Fruit fly (Drosophila melanogaster) whole organism, embryonic: Measurements from ENCODE around the gene Acp76A.
A peak's percentile ranks its signal among the peaks of the same experiment; 100 is the strongest.

ENCODE experiments used
- Awh ChIP-seq: fragments of 200-800 bp; sonication (Bioruptor generic); IDR thresholded peaks from 2 replicates; pipeline ENCODE4, ENCODE4 v1.3.6; 2022; ENCODE audit warnings: missing biosample characterization, missing genetic modification characterization
- Blimp-1 ChIP-seq: fragments of 200-800 bp; sonication (Bioruptor generic); optimal IDR thresholded peaks from 3 replicates; lab custom pipeline; 2018; ENCODE audit warnings: missing biosample characterization, missing genetic modification characterization, mild to moderate bottlenecking, moderate library complexity, missing genetic modification reagents
- CG10274 ChIP-seq: fragments of 200-800 bp; sonication (Bioruptor generic); optimal IDR thresholded peaks from 3 replicates; lab custom pipeline; 2017; ENCODE audit warnings: missing biosample characterization, mild to moderate bottlenecking, missing genetic modification characterization
- CG11093 ChIP-seq: fragments of 200-800 bp; sonication (Bioruptor generic); IDR thresholded peaks from 3 replicates; pipeline ENCODE4 v1.3.6; 2022; ENCODE audit warnings: missing biosample characterization, missing genetic modification characterization
- CG11247 ChIP-seq: fragments of 200-800 bp; sonication (Bioruptor generic); IDR thresholded peaks from 2 replicates; pipeline ENCODE4 v1.3.6; 2022; ENCODE audit warnings: missing biosample characterization, missing genetic modification characterization
- CG12236 ChIP-seq: fragments of 200-800 bp; sonication (Bioruptor generic); optimal IDR thresholded peaks from 2 replicates; lab custom pipeline; 2016; ENCODE audit warnings: missing biosample characterization, missing genetic modification characterization
- CG14441 ChIP-seq: fragments of 200-800 bp; sonication (Bioruptor generic); IDR thresholded peaks from 2 replicates; pipeline ENCODE4 v1.3.6; 2022; ENCODE audit warnings: missing biosample characterization, missing genetic modification characterization
- CG15514 ChIP-seq: fragments of 200-800 bp; sonication (Bioruptor generic); optimal IDR thresholded peaks from 3 replicates; lab custom pipeline; 2017; ENCODE audit warnings: missing biosample characterization, missing genetic modification characterization, mild to moderate bottlenecking, moderate library complexity, missing genetic modification reagents
- CG15601 ChIP-seq: fragments of 200-800 bp; sonication (Bioruptor generic); optimal IDR thresholded peaks from 3 replicates; lab custom pipeline; 2019; ENCODE audit warnings: missing biosample characterization, mild to moderate bottlenecking, missing genetic modification characterization, moderate library complexity
- CG1602 ChIP-seq: fragments of 200-800 bp; sonication (Bioruptor generic); optimal IDR thresholded peaks from 3 replicates; lab custom pipeline; 2016; ENCODE audit warnings: missing biosample characterization, missing genetic modification characterization
- CG17361 ChIP-seq: fragments of 200-800 bp; sonication (Bioruptor generic); IDR thresholded peaks from 3 replicates; pipeline ENCODE4 v1.3.6; 2022; ENCODE audit warnings: missing biosample characterization, missing genetic modification characterization
- CG18599 ChIP-seq: fragments of 200-800 bp; sonication (Bioruptor generic); optimal IDR thresholded peaks from 3 replicates; lab custom pipeline; 2017; ENCODE audit warnings: missing biosample characterization, missing genetic modification characterization, mild to moderate bottlenecking, moderate library complexity, missing genetic modification reagents
- CG34376 ChIP-seq: fragments of 200-800 bp; sonication (Bioruptor generic); optimal IDR thresholded peaks from 2 replicates; lab custom pipeline; 2018; ENCODE audit warnings: missing biosample characterization, mild to moderate bottlenecking, missing genetic modification characterization
- CG42726 ChIP-seq: fragments of 200-800 bp; sonication (Bioruptor generic); IDR thresholded peaks from 2 replicates; pipeline ENCODE4 v1.3.6; 2022; ENCODE audit warnings: missing biosample characterization, missing genetic modification characterization; ENCODE audit not compliant: partially characterized antibody
- CG6813 ChIP-seq: fragments of 200-800 bp; sonication (Bioruptor generic); optimal IDR thresholded peaks from 2 replicates; lab custom pipeline; 2017; ENCODE audit warnings: missing biosample characterization, missing genetic modification characterization, mild to moderate bottlenecking, moderate library complexity, missing genetic modification reagents
- CG6854 ChIP-seq: fragments of 200-800 bp; sonication (Bioruptor generic); optimal IDR thresholded peaks from 3 replicates; lab custom pipeline; 2017; ENCODE audit warnings: missing biosample characterization, mild to moderate bottlenecking, missing genetic modification characterization
- CG8388 ChIP-seq: fragments of 200-800 bp; sonication (Bioruptor generic); optimal IDR thresholded peaks from 2 replicates; lab custom pipeline; 2019; ENCODE audit warnings: missing biosample characterization, mild to moderate bottlenecking, missing genetic modification characterization, moderate library complexity
- CG8944 ChIP-seq: fragments of 200-800 bp; sonication (Bioruptor generic); optimal IDR thresholded peaks from 3 replicates; lab custom pipeline; 2016; ENCODE audit warnings: missing biosample characterization, missing genetic modification characterization
- CG9609 ChIP-seq: fragments of 200-800 bp; sonication (Bioruptor generic); optimal IDR thresholded peaks from 3 replicates; lab custom pipeline; 2016; ENCODE audit warnings: missing biosample characterization, missing genetic modification characterization
- CG9797 ChIP-seq: fragments of 200-800 bp; sonication (Bioruptor generic); optimal IDR thresholded peaks from 3 replicates; lab custom pipeline; 2018; ENCODE audit warnings: missing biosample characterization, mild to moderate bottlenecking, missing genetic modification characterization
- CG9876 ChIP-seq: fragments of 200-800 bp; sonication (Bioruptor generic); optimal IDR thresholded peaks from 2 replicates; lab custom pipeline; 2016; ENCODE audit warnings: missing biosample characterization, missing genetic modification characterization
- Dip3 ChIP-seq: fragments of 200-800 bp; sonication (Bioruptor generic); optimal IDR thresholded peaks from 3 replicates; lab custom pipeline; 2016; ENCODE audit warnings: missing biosample characterization, missing genetic modification characterization
- Fer3 ChIP-seq: fragments of 200-800 bp; sonication (Bioruptor generic); optimal IDR thresholded peaks from 2 replicates; lab custom pipeline; 2018; ENCODE audit warnings: missing biosample characterization, mild to moderate bottlenecking, missing genetic modification characterization, moderate library complexity
- H2.0 ChIP-seq: fragments of 200-800 bp; sonication (Bioruptor generic); IDR thresholded peaks from 2 replicates; pipeline ENCODE4 v1.3.6; 2022; ENCODE audit warnings: missing biosample characterization, missing genetic modification characterization
- Hey ChIP-seq: fragments of 200-800 bp; sonication (Bioruptor generic); optimal IDR thresholded peaks from 3 replicates; lab custom pipeline; 2018; ENCODE audit warnings: missing biosample characterization, mild to moderate bottlenecking, missing genetic modification characterization
- Hmx ChIP-seq: fragments of 200-800 bp; sonication (Bioruptor generic); optimal IDR thresholded peaks from 2 replicates; lab custom pipeline; 2016; ENCODE audit warnings: missing biosample characterization, missing genetic modification characterization
- Lpt ChIP-seq: fragments of >200 bp; optimal IDR thresholded peaks from 2 replicates; lab custom pipeline; 2018; ENCODE audit warnings: missing biosample characterization, missing genetic modification characterization
- MESR4 ChIP-seq: fragments of 200-800 bp; sonication (Bioruptor generic); optimal IDR thresholded peaks from 2 replicates; lab custom pipeline; 2018; ENCODE audit warnings: missing biosample characterization, mild to moderate bottlenecking, missing genetic modification characterization, moderate library complexity
- Meics ChIP-seq: fragments of 200-800 bp; sonication (Bioruptor generic); optimal IDR thresholded peaks from 2 replicates; lab custom pipeline; 2017; ENCODE audit warnings: missing biosample characterization, mild to moderate bottlenecking, missing genetic modification characterization
- Optix ChIP-seq: fragments of 200-800 bp; sonication (Bioruptor generic); IDR thresholded peaks from 3 replicates; pipeline ENCODE4 v1.3.6; 2022; ENCODE audit warnings: missing biosample characterization, missing genetic modification characterization
- Ssrp ChIP-seq: fragments of 200-800 bp; sonication (Bioruptor generic); optimal IDR thresholded peaks from 2 replicates; lab custom pipeline; 2018; ENCODE audit warnings: missing biosample characterization, mild to moderate bottlenecking, missing genetic modification characterization, moderate library complexity
- Stat92E ChIP-seq, 3 experiments: fragments of >200 bp in 2 of 3; fragments of 200-800 bp in 1 of 3; sonication (Bioruptor generic) in 1 of 3; optimal IDR thresholded peaks; 2 replicates each; lab custom pipeline; 2017 to 2019; ENCODE audit warnings: missing biosample characterization in 3 of 3, missing genetic modification characterization in 3 of 3, mild to moderate bottlenecking in 1 of 3, moderate library complexity in 1 of 3
- Tbp ChIP-seq: fragments of >200 bp; optimal IDR thresholded peaks from 2 replicates; lab custom pipeline; 2018; ENCODE audit warnings: missing biosample characterization, missing genetic modification characterization
- ab ChIP-seq: fragments of 200-800 bp; sonication (Bioruptor generic); optimal IDR thresholded peaks from 2 replicates; lab custom pipeline; 2016; ENCODE audit warnings: missing biosample characterization, missing genetic modification characterization
- bowl ChIP-seq: fragments of 200-800 bp; sonication (Bioruptor generic); IDR thresholded peaks from 2 replicates; pipeline ENCODE4 v1.3.6; 2022; ENCODE audit warnings: missing biosample characterization, missing genetic modification characterization
- da ChIP-seq: fragments of 200-800 bp; sonication (Bioruptor generic); optimal IDR thresholded peaks from 2 replicates; lab custom pipeline; 2016; ENCODE audit warnings: missing biosample characterization, missing genetic modification characterization
- dan ChIP-seq: fragments of 200-800 bp; sonication (Bioruptor generic); IDR thresholded peaks from 2 replicates; pipeline ENCODE4 v1.3.6; 2022; ENCODE audit warnings: missing biosample characterization, missing genetic modification characterization
- dmrt99B ChIP-seq: fragments of 200-800 bp; sonication (Bioruptor generic); optimal IDR thresholded peaks from 2 replicates; lab custom pipeline; 2018; ENCODE audit warnings: missing biosample characterization, mild to moderate bottlenecking, missing genetic modification characterization, moderate library complexity
- emc ChIP-seq: fragments of 200-800 bp; sonication (Bioruptor generic); optimal IDR thresholded peaks from 2 replicates; lab custom pipeline; 2016; ENCODE audit warnings: missing biosample characterization, missing genetic modification characterization
- fd102C ChIP-seq: fragments of 200-800 bp; sonication (Bioruptor generic); optimal IDR thresholded peaks from 2 replicates; lab custom pipeline; 2018; ENCODE audit warnings: missing biosample characterization, mild to moderate bottlenecking, missing genetic modification characterization, moderate library complexity
- fd96Cb ChIP-seq: fragments of 200-800 bp; sonication (Bioruptor generic); optimal IDR thresholded peaks from 2 replicates; lab custom pipeline; 2018; ENCODE audit warnings: missing biosample characterization, mild to moderate bottlenecking, missing genetic modification characterization, moderate library complexity
- ftz-f1 ChIP-seq: fragments of 200-800 bp; sonication (Bioruptor generic); optimal IDR thresholded peaks from 2 replicates; lab custom pipeline; 2016; ENCODE audit warnings: missing biosample characterization, missing genetic modification characterization
- gsb-n ChIP-seq: fragments of 200-800 bp; sonication (Bioruptor generic); optimal IDR thresholded peaks from 3 replicates; lab custom pipeline; 2018; ENCODE audit warnings: missing biosample characterization, mild to moderate bottlenecking, missing genetic modification characterization
- jumu ChIP-seq: fragments of 200-800 bp; sonication (Bioruptor generic); optimal IDR thresholded peaks from 3 replicates; lab custom pipeline; 2016; ENCODE audit warnings: missing biosample characterization, missing genetic modification characterization
- ken ChIP-seq: fragments of 200-800 bp; sonication (Bioruptor generic); IDR thresholded peaks from 3 replicates; pipeline ENCODE4 v1.3.6; 2022; ENCODE audit warnings: missing biosample characterization, missing genetic modification characterization
- lilli ChIP-seq: fragments of 200-800 bp; sonication (Bioruptor generic); optimal IDR thresholded peaks from 3 replicates; lab custom pipeline; 2016; ENCODE audit warnings: missing biosample characterization, missing genetic modification characterization
- mam ChIP-seq: fragments of 200-800 bp; sonication (Bioruptor generic); optimal IDR thresholded peaks from 3 replicates; lab custom pipeline; 2016; ENCODE audit warnings: missing biosample characterization, missing genetic modification characterization
- oc ChIP-seq: fragments of 200-800 bp; sonication (Bioruptor generic); optimal IDR thresholded peaks from 2 replicates; lab custom pipeline; 2018; ENCODE audit warnings: missing biosample characterization, mild to moderate bottlenecking, missing genetic modification characterization, moderate library complexity
- pb ChIP-seq: fragments of 200-800 bp; sonication (Bioruptor generic); optimal IDR thresholded peaks from 3 replicates; lab custom pipeline; 2016; ENCODE audit warnings: missing biosample characterization, missing genetic modification characterization
- phol ChIP-seq: fragments of 200-800 bp; sonication (Bioruptor generic); optimal IDR thresholded peaks from 3 replicates; lab custom pipeline; 2018; ENCODE audit warnings: missing biosample characterization, mild to moderate bottlenecking, missing genetic modification characterization, moderate library complexity
- tio ChIP-seq: fragments of 200-800 bp; sonication (Bioruptor generic); optimal IDR thresholded peaks from 2 replicates; lab custom pipeline; 2017; ENCODE audit warnings: missing biosample characterization, missing genetic modification characterization, inconsistent platforms
- wor ChIP-seq: fragments of 200-800 bp; sonication (Bioruptor generic); IDR thresholded peaks from 2 replicates; pipeline ENCODE4 v1.3.6; 2022; ENCODE audit warnings: missing biosample characterization, missing genetic modification characterization

Gene Acp76A

dm6 chr3L:19073909-19074239 lies 22.0 kb upstream of the Acp76A start:
- no peak for TF ChIP-seq CG8944 (GFP tag; lab: Kevin White, UChicago)
- no peak for TF ChIP-seq ftz-f1 (GFP tag; lab: Kevin White, UChicago)
- TF ChIP-seq jumu (GFP tag; lab: Kevin White, UChicago): no peak
- no peak for TF ChIP-seq ken (GFP tag; lab: Robert Waterston, UW)
- peak; percentile 21 for TF ChIP-seq Meics (GFP tag; lab: Kevin White, UChicago)
- no peak for TF ChIP-seq CG11247 (GFP tag; lab: Robert Waterston, UW)
- no peak for TF ChIP-seq dan (GFP tag; lab: Robert Waterston, UW)
- TF ChIP-seq fd96Cb (tag; lab: Kevin White, UChicago): peak; percentile 69
- TF ChIP-seq CG15514 (GFP tag; lab: Kevin White, UChicago): no peak
- no peak for TF ChIP-seq CG6854 (GFP tag; lab: Kevin White, UChicago)
- TF ChIP-seq phol (tag; lab: Kevin White, UChicago): peak; percentile 74
- no peak for TF ChIP-seq Tbp (GFP tag; lab: Kevin White, UChicago)
- TF ChIP-seq fd102C (GFP tag; lab: Kevin White, UChicago): no peak
- peak; percentile 74 for TF ChIP-seq Ssrp (tag; lab: Kevin White, UChicago)
- no peak for TF ChIP-seq CG14441 (GFP tag; lab: Robert Waterston, UW)
- TF ChIP-seq CG17361 (GFP tag; lab: Robert Waterston, UW): peak; percentile 83; the same call in 2 of the 3 replicates
- TF ChIP-seq pb (GFP tag; lab: Kevin White, UChicago): no peak
- no peak for TF ChIP-seq Awh (GFP tag; lab: Robert Waterston, UW)
- no peak for TF ChIP-seq Fer3 (tag; lab: Kevin White, UChicago)
- TF ChIP-seq CG10274: no peak
- TF ChIP-seq lilli (GFP tag; lab: Kevin White, UChicago): no peak
- TF ChIP-seq CG9876 (GFP tag; lab: Kevin White, UChicago): no peak
- no peak for TF ChIP-seq CG12236 (GFP tag; lab: Kevin White, UChicago)
- TF ChIP-seq CG8388 (GFP tag; lab: Kevin White, UChicago): peak; percentile 74
- TF ChIP-seq CG9797: no peak
- peak; percentile 63 for TF ChIP-seq CG15601 (tag; lab: Kevin White, UChicago)
- TF ChIP-seq da: no peak
- peak; percentile 77 for TF ChIP-seq dmrt99B (tag; lab: Kevin White, UChicago)
- no peak for TF ChIP-seq emc (GFP tag; lab: Kevin White, UChicago)
- TF ChIP-seq Optix (GFP tag; lab: Robert Waterston, UW): no peak
- peak in 1 of 3 experiments; percentile 5 for TF ChIP-seq Stat92E (GFP tag; optimal IDR thresholded peaks at IDR 0.05; lab: Kevin White, UChicago)
- no peak for TF ChIP-seq CG18599
- TF ChIP-seq gsb-n (tag; lab: Kevin White, UChicago): peak; percentile 70
- TF ChIP-seq CG34376 (GFP tag; lab: Kevin White, UChicago): no peak
- no peak for TF ChIP-seq CG6813 (GFP tag; lab: Kevin White, UChicago)
- TF ChIP-seq Blimp-1: peak; percentile 86
- no peak for TF ChIP-seq Hmx (GFP tag; lab: Kevin White, UChicago)
- TF ChIP-seq H2.0: no peak
- TF ChIP-seq mam: no peak
- no peak for TF ChIP-seq bowl (GFP tag; lab: Robert Waterston, UW)
- no peak for TF ChIP-seq CG42726
- TF ChIP-seq Lpt (GFP tag; lab: Kevin White, UChicago): no peak
- TF ChIP-seq CG11093 (GFP tag; lab: Robert Waterston, UW): no peak
- no peak for TF ChIP-seq CG1602 (GFP tag; lab: Kevin White, UChicago)
- TF ChIP-seq tio (GFP tag; lab: Kevin White, UChicago): no peak
- no peak for TF ChIP-seq wor (GFP tag; lab: Robert Waterston, UW)
- TF ChIP-seq MESR4 (GFP tag; lab: Kevin White, UChicago): no peak
- TF ChIP-seq Hey (tag; lab: Kevin White, UChicago): no peak
- TF ChIP-seq oc: peak; percentile 39
- no peak for TF ChIP-seq CG9609 (GFP tag; lab: Kevin White, UChicago)
- TF ChIP-seq Dip3 (GFP tag; lab: Kevin White, UChicago): no peak
- no peak for TF ChIP-seq ab (GFP tag; lab: Kevin White, UChicago)
